Worm (Caenorhabditis elegans): Measurements from ENCODE around the gene F37C12.10.

F37C12.10 gene

DNA sequence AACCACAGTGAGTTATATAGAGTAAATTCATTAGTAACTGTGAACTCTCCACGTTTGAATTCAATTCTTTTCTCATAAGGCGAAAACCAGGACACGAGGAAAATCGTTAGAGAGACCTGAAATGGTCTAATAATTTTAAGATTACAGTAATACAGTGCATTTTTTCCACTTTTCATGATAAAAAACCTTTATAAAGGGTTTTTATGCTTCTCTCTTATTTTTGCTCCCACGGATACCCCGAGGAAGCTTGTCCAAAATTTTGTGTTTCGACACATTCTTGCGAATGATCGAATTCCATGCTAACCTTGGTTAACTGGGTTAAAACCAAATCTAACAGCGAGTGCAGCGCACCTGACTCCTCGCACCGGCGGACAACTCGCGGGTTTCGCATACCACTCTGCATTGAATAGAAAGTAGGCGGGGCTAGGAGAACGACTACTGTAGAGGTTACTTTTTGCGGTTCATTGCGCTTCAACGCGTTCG, 47.9 kb downstream of the F37C12.10 start (continued):
- TF ChIP-seq arid-1 (GFP tag; conservative IDR thresholded peaks at IDR 0.05), result peak; percentile 53
- TF ChIP-seq nhr-25 (tag; optimal IDR thresholded peaks at IDR 0.05; ENCODE audit: borderline replicate concordance, insufficient read depth), result no peak
- TF ChIP-seq unc-39 (tag; optimal IDR thresholded peaks at IDR 0.05), result no peak
- TF ChIP-seq zag-1 (tag; optimal IDR thresholded peaks at IDR 0.05), result no peak
- TF ChIP-seq ztf-11 (tag; optimal IDR thresholded peaks at IDR 0.05), result no peak
- TF ChIP-seq aha-1 (tag), result peak; percentile 79
- TF ChIP-seq mep-1 (tag; optimal IDR thresholded peaks at IDR 0.05), result no peak
- TF ChIP-seq nhr-76 (tag; optimal IDR thresholded peaks at IDR 0.05), result no peak
- TF ChIP-seq mxl-3 (GFP tag; optimal IDR thresholded peaks at IDR 0.05), result no peak

DNA sequence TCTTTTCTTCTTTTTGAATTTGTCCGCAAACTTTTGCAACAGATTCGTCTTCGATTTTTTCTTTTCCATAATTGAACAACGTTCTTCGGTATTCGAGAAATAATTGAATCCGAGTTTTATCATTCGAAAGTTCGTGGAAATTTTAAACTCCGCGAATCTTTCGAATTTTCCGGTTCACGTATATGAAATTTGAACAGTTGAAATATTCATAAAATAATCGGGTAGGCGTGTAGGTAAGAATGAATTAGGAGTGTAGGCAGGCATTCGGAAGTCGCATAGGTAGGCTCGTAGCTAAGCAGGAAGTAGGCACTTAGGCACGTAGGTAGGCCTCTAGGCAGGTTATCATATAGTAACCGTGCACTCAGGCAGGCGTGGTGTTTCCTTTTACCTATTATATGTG, 50.0 kb downstream of the F37C12.10 start, which contains the start of gene B0280.11:
Gene B0280.11 (minus strand): TSS at position 101 of the 400 bp plus-strand sequence.
- no peak for TF ChIP-seq daf-19 (GFP tag; conservative IDR thresholded peaks at IDR 0.05)
- no peak for TF ChIP-seq ZK337.2 (GFP tag; IDR thresholded peaks at IDR 0.05)
- TF ChIP-seq zfp-2 (tag; optimal IDR thresholded peaks at IDR 0.05), result no peak
- TF ChIP-seq nhr-10 (tag; optimal IDR thresholded peaks at IDR 0.05), result no peak
- no peak for TF ChIP-seq unc-39 (tag; optimal IDR thresholded peaks at IDR 0.05)
- TF ChIP-seq lin-29 (GFP tag; IDR thresholded peaks at IDR 0.05), result no peak
- no peak for TF ChIP-seq lir-3 (tag; optimal IDR thresholded peaks at IDR 0.05)
- no peak for TF ChIP-seq ZK546.5 (tag; optimal IDR thresholded peaks at IDR 0.05)
- no peak for TF ChIP-seq R02D3.7 (tag; optimal IDR thresholded peaks at IDR 0.05)
- no peak for TF ChIP-seq dpl-1 (GFP tag; optimal IDR thresholded peaks at IDR 0.05)
- TF ChIP-seq D1046.2 (GFP tag; IDR thresholded peaks at IDR 0.05), result no peak
- TF ChIP-seq zag-1 (tag; optimal IDR thresholded peaks at IDR 0.05), result no peak
- no peak for TF ChIP-seq gei-8 (GFP tag; optimal IDR thresholded peaks at IDR 0.05)
